Worm (Caenorhabditis elegans): Measurements from ENCODE around the gene F08G2.5.

ce11 chrII:13789714-13790113, 43.7 kb downstream of the F08G2.5 start:
- TF ChIP-seq lin-11 (tag; optimal IDR thresholded peaks at IDR 0.05) (no peak), mbf-1 (tag; optimal IDR thresholded peaks at IDR 0.05) (no peak), lsy-2 (tag; optimal IDR thresholded peaks at IDR 0.05) (no peak), snpc-4 (tag; optimal IDR thresholded peaks at IDR 0.05) (no peak), nhr-77 (tag; optimal IDR thresholded peaks at IDR 0.05) (no peak), unc-62 (GFP tag; optimal IDR thresholded peaks at IDR 0.05) (no peak), ceh-82 (tag; optimal IDR thresholded peaks at IDR 0.05) (no peak), alr-1 (tag; optimal IDR thresholded peaks at IDR 0.05) (no peak), skn-1 (tag; optimal IDR thresholded peaks at IDR 0.05) (no peak), nhr-237 (tag; optimal IDR thresholded peaks at IDR 0.05) (no peak)

All from whole organism, L2 larva.